Worm (Caenorhabditis elegans): ENCODE measurements around the gene R10H1.1.

DNA sequence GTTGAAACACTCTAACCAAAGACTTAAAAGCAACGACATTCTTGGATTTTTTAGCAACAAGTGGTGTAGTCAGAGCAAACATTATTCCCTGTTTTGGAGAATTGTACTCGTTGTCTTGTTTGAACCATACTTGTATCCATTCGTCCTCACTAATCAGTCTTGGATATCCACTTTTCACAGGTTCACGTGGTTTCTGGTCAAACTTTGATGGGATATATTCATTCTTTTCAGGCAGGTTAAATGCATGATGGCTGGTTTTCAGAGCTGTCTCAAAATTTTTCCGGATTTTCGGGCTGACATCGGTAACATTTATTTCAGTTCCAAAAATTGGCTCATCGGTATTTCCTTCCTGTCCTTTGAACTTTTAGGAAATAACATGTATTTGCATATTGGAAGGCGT, 27.2 kb downstream of the R10H1.1 start:
- no peak for TF ChIP-seq ztf-16 (tag; optimal IDR thresholded peaks at IDR 0.05)
- TF ChIP-seq unc-55 (GFP tag; optimal IDR thresholded peaks at IDR 0.05) = no peak

Measured in whole organism, late embryonic.